Fruit fly (Drosophila melanogaster) whole organism: ENCODE results near the gene Cyp303a1.

Source experiments
- CG8478 ChIP-seq: fragments of >200 bp; optimal IDR thresholded peaks from 2 replicates; lab custom pipeline; 2018; ENCODE audit warnings: inconsistent platforms
- usp ChIP-seq: fragments of >200 bp; optimal IDR thresholded peaks from 2 replicates; lab custom pipeline; 2017; ENCODE audit warnings: missing biosample characterization, missing genetic modification characterization, mixed read lengths

DNA sequence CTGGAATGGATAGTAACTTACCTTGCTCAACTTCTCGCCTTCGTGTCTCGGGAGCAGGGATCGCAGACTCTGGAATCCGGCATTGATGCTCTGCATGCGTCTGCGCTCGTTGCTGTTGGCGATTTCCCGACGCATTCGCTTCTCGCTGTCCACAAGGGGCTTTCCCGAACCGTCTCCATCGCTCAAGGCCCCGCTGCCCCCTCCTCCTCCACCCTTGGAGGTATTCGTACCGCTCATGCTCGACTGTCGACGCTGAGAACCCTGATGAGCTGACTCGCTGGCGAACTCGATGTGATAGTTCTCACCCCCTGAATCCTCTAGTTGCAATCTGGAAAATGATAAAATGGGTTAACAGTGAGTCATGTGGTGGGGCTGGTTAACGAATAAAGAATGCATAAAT is 15.1 kb upstream of the Cyp303a1 start:
- no peak for TF ChIP-seq usp (GFP tag; lab: Kevin White, UChicago)
- no peak for TF ChIP-seq CG8478
